Worm (Caenorhabditis elegans): ENCODE results near the gene C44B7.7.

DNA sequence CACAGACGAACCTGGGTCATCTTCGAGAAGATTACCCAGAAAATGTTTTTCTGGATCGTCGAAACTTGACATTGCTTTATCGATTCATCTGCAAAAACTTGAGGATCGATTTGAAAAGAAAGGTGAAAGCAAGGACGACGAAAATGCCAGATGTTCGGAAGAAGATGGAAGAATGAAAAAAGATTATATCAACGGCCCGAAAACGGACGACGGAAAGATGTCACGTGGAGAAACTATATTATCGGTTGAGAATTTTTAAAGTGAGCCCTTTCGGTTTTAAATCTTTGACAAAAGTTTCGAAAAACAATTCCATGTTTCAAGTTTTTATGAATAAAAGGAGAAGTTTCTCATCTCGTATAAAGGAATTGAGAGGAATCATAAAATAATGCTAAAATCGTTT, 21.8 kb downstream of the C44B7.7 start, which contains the start of gene dnj-5:
- TF ChIP-seq ZK337.2 (GFP tag; IDR thresholded peaks at IDR 0.05) (no peak), F44E2.7 (GFP tag; IDR thresholded peaks at IDR 0.05) (no peak), lsy-2 (tag; optimal IDR thresholded peaks at IDR 0.05) (no peak), nhr-11 (tag; optimal IDR thresholded peaks at IDR 0.05) (no peak)
